Worm (Caenorhabditis elegans): ENCODE data around the gene F25B3.5.

F25B3.5 gene

ce11 chrV:9570197-9570596 is at the start of gene F25B3.5:
Gene F25B3.5 (minus strand): TSS chrV:9570297.
- TF ChIP-seq alr-1 (tag; optimal IDR thresholded peaks at IDR 0.05) = no peak
- TF ChIP-seq nhr-21 (tag; optimal IDR thresholded peaks at IDR 0.05) = no peak
- TF ChIP-seq aly-2 (tag; optimal IDR thresholded peaks at IDR 0.05) = no peak

- TF ChIP-seq blmp-1 (tag; optimal IDR thresholded peaks at IDR 0.05; ENCODE audit: insufficient read depth) (no peak), ztf-11 (tag; optimal IDR thresholded peaks at IDR 0.05) (no peak), elt-1 (tag; optimal IDR thresholded peaks at IDR 0.05) (no peak), lin-39 (tag; optimal IDR thresholded peaks at IDR 0.05) (no peak), unc-55 (GFP tag; optimal IDR thresholded peaks at IDR 0.05) (no peak), nhr-6 (tag; optimal IDR thresholded peaks at IDR 0.05) (no peak), F13H6.1 (tag; optimal IDR thresholded peaks at IDR 0.05) (no peak), ztf-4 (tag; optimal IDR thresholded peaks at IDR 0.05) (no peak), mbf-1 (tag; optimal IDR thresholded peaks at IDR 0.05) (no peak), unc-39 (tag; optimal IDR thresholded peaks at IDR 0.05) (no peak), C34F6.9 (tag; optimal IDR thresholded peaks at IDR 0.05) (no peak), lsy-2 (tag; optimal IDR thresholded peaks at IDR 0.05) (no peak), dmd-4 (tag; optimal IDR thresholded peaks at IDR 0.05) (no peak), nhr-237 (tag; optimal IDR thresholded peaks at IDR 0.05) (no peak), nhr-10 (tag; optimal IDR thresholded peaks at IDR 0.05) (no peak), ceh-16 (tag; optimal IDR thresholded peaks at IDR 0.05) (no peak), mab-5 (tag; optimal IDR thresholded peaks at IDR 0.05) (no peak), nhr-12 (tag; optimal IDR thresholded peaks at IDR 0.05) (no peak), sem-4 (tag; optimal IDR thresholded peaks at IDR 0.05) (no peak), ama-1 (optimal IDR thresholded peaks at IDR 0.05) (no peak)
Observed at ce11 chrV:9619850-9620249, 49.8 kb upstream of the F25B3.5 start, which contains the start of gene idpc-6. Gene idpc-6 (plus strand): TSS chrV:9620150.

ce11 chrV:9618919-9619318 is 48.8 kb upstream of the F25B3.5 start, which contains the start of gene idpc-7:
Gene idpc-7 (minus strand): TSS chrV:9619019.
- TF ChIP-seq ZK546.5 (tag; optimal IDR thresholded peaks at IDR 0.05) = no peak
- TF ChIP-seq zag-1 (tag; optimal IDR thresholded peaks at IDR 0.05) = no peak
- TF ChIP-seq nhr-12 (tag; optimal IDR thresholded peaks at IDR 0.05) = no peak
- no peak for TF ChIP-seq mbf-1 (tag; optimal IDR thresholded peaks at IDR 0.05)
- TF ChIP-seq lin-13 (GFP tag; optimal IDR thresholded peaks at IDR 0.05) = no peak
- no peak for TF ChIP-seq skn-1 (tag; optimal IDR thresholded peaks at IDR 0.05)
- no peak for TF ChIP-seq R02D3.7 (tag; optimal IDR thresholded peaks at IDR 0.05)

- TF ChIP-seq lin-11 (tag; optimal IDR thresholded peaks at IDR 0.05) (no peak), skn-1 (tag; optimal IDR thresholded peaks at IDR 0.05) (no peak), F13H6.1 (tag; optimal IDR thresholded peaks at IDR 0.05) (no peak), nhr-77 (tag; optimal IDR thresholded peaks at IDR 0.05) (no peak), nhr-23 (tag; optimal IDR thresholded peaks at IDR 0.05) (no peak), gmeb-1 (tag; optimal IDR thresholded peaks at IDR 0.05) (no peak), nhr-21 (tag; optimal IDR thresholded peaks at IDR 0.05) (no peak)
Observed at ce11 chrV:9618420-9618819, 48.3 kb upstream of the F25B3.5 start.

- TF ChIP-seq Y55F3AM.14 (GFP tag; optimal IDR thresholded peaks at IDR 0.05) (no peak), gmeb-1 (tag; optimal IDR thresholded peaks at IDR 0.05) (no peak), mbf-1 (tag; optimal IDR thresholded peaks at IDR 0.05) (no peak), zag-1 (tag; optimal IDR thresholded peaks at IDR 0.05) (no peak), mab-5 (tag; optimal IDR thresholded peaks at IDR 0.05) (no peak), ztf-4 (tag; optimal IDR thresholded peaks at IDR 0.05) (no peak), lin-13 (GFP tag; optimal IDR thresholded peaks at IDR 0.05) (no peak), unc-55 (GFP tag; optimal IDR thresholded peaks at IDR 0.05) (no peak), unc-39 (tag; optimal IDR thresholded peaks at IDR 0.05) (no peak), sem-4 (tag; optimal IDR thresholded peaks at IDR 0.05) (no peak), lsy-2 (tag; optimal IDR thresholded peaks at IDR 0.05) (no peak), ama-1 (optimal IDR thresholded peaks at IDR 0.05) (no peak), nhr-12 (tag; optimal IDR thresholded peaks at IDR 0.05) (no peak), nhr-10 (tag; optimal IDR thresholded peaks at IDR 0.05) (no peak), nhr-25 (tag; optimal IDR thresholded peaks at IDR 0.05) (no peak), ceh-82 (tag; optimal IDR thresholded peaks at IDR 0.05) (no peak)
Observed at ce11 chrV:9616687-9617086, 46.6 kb upstream of the F25B3.5 start.
